Worm (Caenorhabditis elegans) whole organism, early embryonic: Measurements from ENCODE around the gene F09E5.8.

Experiments
- F13C5.2 ChIP-seq: sonication (generic microtip); optimal IDR thresholded peaks from 2 replicates; lab custom pipeline; 2017; ENCODE audit warnings: mild to moderate bottlenecking, missing genetic modification characterization, inconsistent platforms, missing compliant biosample characterization
- ama-1 ChIP-seq: fragments of 150-350 bp; optimal IDR thresholded peaks from 2 replicates; lab custom pipeline; 2014
- ceh-36 ChIP-seq: sonication (generic microtip); optimal IDR thresholded peaks from 2 replicates; lab custom pipeline; 2016; ENCODE audit warnings: missing genetic modification characterization, inconsistent platforms, missing compliant biosample characterization
- flt-1 ChIP-seq: fragments of 200-800 bp; sonication (Bioruptor generic); IDR thresholded peaks from 2 replicates; pipeline ENCODE4 v1.3.6; 2022; ENCODE audit warnings: missing genetic modification characterization, missing compliant biosample characterization
- sea-1 ChIP-seq: fragments of 200-800 bp; sonication (Bioruptor generic); conservative IDR thresholded peaks from 2 replicates; pipeline ENCODE4 v1.3.6; 2022; ENCODE audit warnings: missing genetic modification characterization, missing compliant biosample characterization
- tbx-37 ChIP-seq: fragments of 200-800 bp; sonication (Bioruptor generic); conservative IDR thresholded peaks from 2 replicates; pipeline ENCODE4 v1.3.6; 2022; ENCODE audit warnings: missing genetic modification reagents, missing genetic modification characterization, missing compliant biosample characterization

DNA sequence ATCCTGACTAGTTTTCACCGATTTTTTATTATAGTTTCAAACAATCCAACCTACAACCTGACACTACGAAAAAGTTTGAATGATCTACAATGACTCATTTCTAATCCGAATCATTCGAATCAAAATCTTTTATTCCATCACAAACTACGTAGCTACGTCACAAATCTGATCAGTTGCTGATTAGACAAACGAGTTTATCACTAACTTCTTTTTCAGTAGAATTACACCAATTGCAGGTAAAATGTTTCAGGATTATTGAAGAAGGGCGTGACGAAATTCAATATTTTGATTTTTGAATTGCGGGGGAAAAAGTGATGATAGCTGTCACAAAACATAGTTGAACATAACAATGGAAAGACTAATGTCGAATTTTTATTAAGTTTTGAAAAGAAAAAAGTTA, 8.9 kb upstream of the F09E5.8 start:
- TF ChIP-seq ama-1 (lab: Kevin White, UChicago): no peak
- no peak for TF ChIP-seq tbx-37
- no peak for TF ChIP-seq flt-1
- TF ChIP-seq F13C5.2 (tag; lab: Kevin White, UChicago): no peak
- no peak for TF ChIP-seq ceh-36
- TF ChIP-seq sea-1 (GFP tag; lab: Robert Waterston, UW): no peak
